Fruit fly (Drosophila melanogaster): ENCODE data around the gene Taf13.
A peak's percentile ranks its signal among the peaks of the same experiment; 100 is the strongest.

- TF ChIP-seq CG8388 (GFP tag; optimal IDR thresholded peaks at IDR 0.05), result no peak
- peak; percentile 39 for TF ChIP-seq CTCF (GFP tag; optimal IDR thresholded peaks at IDR 0.05)
Observed at dm6 chr2L:20104526-20104925, 10.9 kb upstream of the Taf13 start.
